Fruit fly (Drosophila melanogaster): ENCODE data around the gene CG6527.

dm6 chr3L:10531059-10531458 is 27.8 kb downstream of the CG6527 start:
- TF ChIP-seq CG8478 (optimal IDR thresholded peaks at IDR 0.05) (no peak), CTCF (optimal IDR thresholded peaks at IDR 0.05) (no peak)
